Worm (Caenorhabditis elegans): Measurements from ENCODE around the gene srt-50.

ce11 chrIV:15103224-15103679, 28.8 kb downstream of the srt-50 start, which contains the start of gene srt-44:
- TF ChIP-seq daf-12 (tag; optimal IDR thresholded peaks at IDR 0.05) = no peak
- TF ChIP-seq fkh-10 (GFP tag; optimal IDR thresholded peaks at IDR 0.05) = no peak
- no peak for TF ChIP-seq ZK546.5 (tag; optimal IDR thresholded peaks at IDR 0.05)
- no peak for TF ChIP-seq pha-4 (tag; optimal IDR thresholded peaks at IDR 0.05)
- no peak for TF ChIP-seq skn-1 (tag; optimal IDR thresholded peaks at IDR 0.05)
- TF ChIP-seq aly-2 (tag; optimal IDR thresholded peaks at IDR 0.05) = no peak
- TF ChIP-seq ztf-4 (tag; optimal IDR thresholded peaks at IDR 0.05) = no peak
- TF ChIP-seq nhr-25 (tag; optimal IDR thresholded peaks at IDR 0.05) = no peak

Data from whole organism, L3 larva.